Worm (Caenorhabditis elegans) whole organism, mixed stage, embryonic: Measurements from ENCODE around the gene C02F5.13.

Source experiments
- blmp-1 ChIP-seq: fragments of 150-350 bp; optimal IDR thresholded peaks from 2 replicates; lab custom pipeline; 2014; ENCODE audit warnings: missing biosample characterization, missing genetic modification characterization
- lin-13 ChIP-seq: fragments of 150-350 bp; optimal IDR thresholded peaks from 2 replicates; lab custom pipeline; 2014; ENCODE audit warnings: missing biosample characterization, missing genetic modification characterization
- lsy-2 ChIP-seq: fragments of 150-350 bp; optimal IDR thresholded peaks from 2 replicates; lab custom pipeline; 2014; ENCODE audit warnings: missing biosample characterization, missing genetic modification characterization
- mep-1 ChIP-seq: fragments of 150-350 bp; optimal IDR thresholded peaks from 2 replicates; lab custom pipeline; 2017; ENCODE audit warnings: missing biosample characterization, missing genetic modification reagents, missing genetic modification characterization, inconsistent platforms
- nhr-12 ChIP-seq: fragments of 150-350 bp; optimal IDR thresholded peaks from 2 replicates; lab custom pipeline; 2014; ENCODE audit warnings: missing biosample characterization, missing genetic modification characterization
- nhr-28 ChIP-seq: fragments of 150-350 bp; optimal IDR thresholded peaks from 2 replicates; lab custom pipeline; 2014; ENCODE audit warnings: missing biosample characterization, missing genetic modification characterization
- pha-4 ChIP-seq: fragments of 150-350 bp; optimal IDR thresholded peaks from 2 replicates; lab custom pipeline; 2018; ENCODE audit warnings: missing biosample characterization, missing genetic modification reagents, missing genetic modification characterization
- sem-2 ChIP-seq: fragments of 200-800 bp; sonication (Bioruptor generic); optimal IDR thresholded peaks from 2 replicates; lab custom pipeline; 2018; ENCODE audit warnings: mild to moderate bottlenecking, missing genetic modification characterization, missing compliant biosample characterization
- snpc-4 ChIP-seq: fragments of 150-350 bp; optimal IDR thresholded peaks from 2 replicates; lab custom pipeline; 2014; ENCODE audit warnings: missing biosample characterization, missing genetic modification characterization
- unc-120 ChIP-seq: sonication (generic microtip); optimal IDR thresholded peaks from 2 replicates; lab custom pipeline; 2017; ENCODE audit warnings: missing genetic modification characterization, missing compliant biosample characterization; ENCODE audit not compliant: poor library complexity, severe bottlenecking
- unc-39 ChIP-seq: fragments of 150-350 bp; optimal IDR thresholded peaks from 2 replicates; lab custom pipeline; 2014; ENCODE audit warnings: missing biosample characterization, missing genetic modification characterization
- unc-62 ChIP-seq: fragments of 150-350 bp; optimal IDR thresholded peaks from 2 replicates; lab custom pipeline; 2014; ENCODE audit warnings: missing biosample characterization, missing genetic modification reagents, missing genetic modification characterization

DNA sequence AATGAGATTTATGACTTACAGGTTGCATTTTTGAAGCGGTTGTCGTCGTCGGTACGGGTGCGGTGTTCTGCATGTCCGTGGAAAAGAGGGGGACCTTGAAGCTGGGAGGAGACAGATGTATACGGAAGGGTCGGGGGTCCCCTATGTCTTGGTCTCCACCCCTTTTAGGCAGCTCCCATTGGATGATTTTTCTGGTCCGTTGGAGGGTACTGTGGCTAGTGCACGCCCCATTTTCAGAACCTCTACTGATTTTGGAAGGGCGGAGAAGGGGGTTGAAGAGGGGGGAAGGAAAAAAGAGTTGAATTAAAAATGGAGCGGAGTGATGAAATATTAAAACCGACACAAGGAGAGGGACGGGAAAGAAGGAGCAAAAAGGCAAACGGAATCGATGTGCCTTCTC lies 30.9 kb upstream of the C02F5.13 start, which contains the start of gene unc-86:
- TF ChIP-seq pha-4 (tag; lab: Kevin White, UChicago) (no peak), snpc-4 (tag; lab: Kevin White, UChicago) (no peak), unc-120 (tag; lab: Kevin White, UChicago) (no peak), nhr-12 (tag; lab: Kevin White, UChicago) (no peak), nhr-28 (tag; lab: Kevin White, UChicago) (no peak), unc-39 (tag; lab: Kevin White, UChicago) (no peak), lsy-2 (tag; lab: Kevin White, UChicago) (peak; percentile 55), mep-1 (no peak), sem-2 (GFP tag; lab: Kevin White, UChicago) (no peak), blmp-1 (tag; lab: Kevin White, UChicago) (no peak), unc-62 (GFP tag; lab: Kevin White, UChicago) (no peak), lin-13 (no peak)
